Fruit fly (Drosophila melanogaster) whole organism, prepupa: ENCODE data around the gene CG14442.

Experiments
- CG10631 ChIP-seq: fragments of 200-800 bp; sonication (Bioruptor generic); optimal IDR thresholded peaks from 2 replicates; lab custom pipeline; 2016; ENCODE audit warnings: missing biosample characterization, missing genetic modification characterization
- CG11762 ChIP-seq: fragments of 200-800 bp; sonication (Bioruptor generic); optimal IDR thresholded peaks from 3 replicates; lab custom pipeline; 2016; ENCODE audit warnings: missing biosample characterization, missing genetic modification characterization; ENCODE audit not compliant: insufficient read depth
- CG31627 ChIP-seq: fragments of 200-800 bp; sonication (Bioruptor generic); optimal IDR thresholded peaks from 3 replicates; lab custom pipeline; 2016; ENCODE audit warnings: missing biosample characterization, missing genetic modification characterization
- CG3919 ChIP-seq: fragments of 200-800 bp; sonication (Bioruptor generic); optimal IDR thresholded peaks from 3 replicates; lab custom pipeline; 2016; ENCODE audit warnings: missing biosample characterization, missing genetic modification characterization
- CG4318 ChIP-seq: fragments of 200-800 bp; sonication (Bioruptor generic); optimal IDR thresholded peaks from 3 replicates; lab custom pipeline; 2017; ENCODE audit warnings: missing biosample characterization, mild to moderate bottlenecking, missing genetic modification characterization
- CG6276 ChIP-seq: fragments of 200-800 bp; sonication (Bioruptor generic); optimal IDR thresholded peaks from 2 replicates; lab custom pipeline; 2017; ENCODE audit warnings: missing biosample characterization, mild to moderate bottlenecking, missing genetic modification characterization
- CG6792 ChIP-seq: fragments of 200-800 bp; sonication (Bioruptor generic); optimal IDR thresholded peaks from 3 replicates; lab custom pipeline; 2016; ENCODE audit warnings: missing biosample characterization, missing genetic modification characterization
- CG8119 ChIP-seq: fragments of 200-800 bp; sonication (Bioruptor generic); IDR thresholded peaks from 3 replicates; pipeline ENCODE4 v1.3.6; 2022; ENCODE audit warnings: missing biosample characterization, missing genetic modification characterization
- Ets96B ChIP-seq: fragments of 200-800 bp; optimal IDR thresholded peaks from 2 replicates; lab custom pipeline; 2019; ENCODE audit warnings: missing biosample characterization, mild to moderate bottlenecking, missing genetic modification characterization, moderate library complexity
- Lpt ChIP-seq: fragments of 200-800 bp; sonication (Bioruptor generic); optimal IDR thresholded peaks from 3 replicates; lab custom pipeline; 2016; ENCODE audit warnings: missing biosample characterization, missing genetic modification characterization
- eg ChIP-seq: fragments of 200-800 bp; sonication (Bioruptor generic); IDR thresholded peaks from 3 replicates; pipeline ENCODE4 v1.3.6; 2022; ENCODE audit warnings: missing biosample characterization, missing genetic modification characterization
- fd85E ChIP-seq: fragments of 200-800 bp; sonication (Bioruptor generic); optimal IDR thresholded peaks from 3 replicates; lab custom pipeline; 2016; ENCODE audit warnings: missing biosample characterization, missing genetic modification characterization
- lz ChIP-seq: fragments of 200-800 bp; sonication (Bioruptor generic); optimal IDR thresholded peaks from 3 replicates; lab custom pipeline; 2016; ENCODE audit warnings: missing biosample characterization, missing genetic modification characterization
- ss ChIP-seq, 2 experiments: fragments of 200-800 bp; sonication (Bioruptor generic); optimal IDR thresholded peaks; 2 replicates in 1 of 2; 3 replicates in 1 of 2; lab custom pipeline; 2017 to 2018; ENCODE audit warnings: mild to moderate bottlenecking in 2 of 2, missing biosample characterization in 2 of 2, missing genetic modification characterization in 2 of 2, moderate library complexity in 1 of 2

DNA sequence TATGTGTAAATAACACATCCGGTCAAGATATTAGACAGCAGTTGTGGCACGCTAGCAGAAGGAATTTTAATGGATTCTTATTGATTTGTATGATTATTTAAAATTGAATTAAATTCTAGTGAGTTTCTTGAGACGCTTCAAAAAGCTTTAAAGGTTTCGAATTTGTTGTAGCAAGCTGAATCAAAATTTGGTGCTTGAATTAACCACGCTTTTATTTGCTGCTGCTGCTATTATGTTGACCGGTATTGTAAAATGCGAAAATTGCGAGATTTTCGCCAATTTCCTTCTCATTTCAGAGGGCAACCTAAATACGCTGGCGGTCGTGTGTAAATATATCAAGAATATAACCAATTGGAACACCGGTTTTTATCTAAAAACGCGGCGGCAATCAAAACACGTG, 48.4 kb upstream of the CG14442 start:
- TF ChIP-seq eg (GFP tag; lab: Robert Waterston, UW) (no peak), CG11762 (GFP tag; lab: Kevin White, UChicago) (no peak), ss (GFP tag; optimal IDR thresholded peaks at IDR 0.05; lab: Kevin White, UChicago) (no peak), CG6792 (GFP tag; lab: Kevin White, UChicago) (peak; percentile 18), CG31627 (GFP tag; lab: Kevin White, UChicago) (peak; percentile 6), CG6276 (GFP tag; lab: Kevin White, UChicago) (no peak), Ets96B (no peak), CG3919 (no peak), fd85E (GFP tag; lab: Kevin White, UChicago) (no peak), CG4318 (GFP tag; lab: Kevin White, UChicago) (no peak), lz (GFP tag; lab: Kevin White, UChicago) (no peak), CG10631 (GFP tag; lab: Kevin White, UChicago) (no peak), CG8119 (GFP tag; lab: Robert Waterston, UW) (peak; percentile 46; the same call in 1 of the 3 replicates), Lpt (GFP tag; lab: Kevin White, UChicago) (no peak)
